Worm (Caenorhabditis elegans) whole organism, L4 larva: ENCODE results near the gene ttn-1.

Experiments used
- D1046.2 ChIP-seq: fragments of 200-800 bp; sonication (Bioruptor generic); IDR thresholded peaks from 2 replicates; pipeline ENCODE4 v1.3.6; 2022; ENCODE audit warnings: missing genetic modification characterization, missing compliant biosample characterization
- F26F4.8 ChIP-seq: fragments of 200-800 bp; sonication (Bioruptor generic); conservative IDR thresholded peaks from 2 replicates; pipeline ENCODE4 v1.3.6; 2022; ENCODE audit warnings: missing genetic modification characterization, missing compliant biosample characterization
- F37D6.2 ChIP-seq: sonication (generic microtip); optimal IDR thresholded peaks from 2 replicates; lab custom pipeline; 2016; ENCODE audit warnings: mild to moderate bottlenecking, missing genetic modification characterization, missing compliant biosample characterization
- F44E2.7 ChIP-seq: fragments of 200-800 bp; sonication (Bioruptor generic); IDR thresholded peaks from 2 replicates; pipeline ENCODE4 v2.1.2; 2022; ENCODE audit warnings: missing genetic modification characterization, missing compliant biosample characterization
- Y75B8A.6 ChIP-seq: fragments of 200-800 bp; sonication (Bioruptor generic); IDR thresholded peaks from 2 replicates; pipeline ENCODE4 v1.3.6; 2022; ENCODE audit warnings: missing genetic modification reagents, missing genetic modification characterization, missing compliant biosample characterization
- aha-1 ChIP-seq: fragments of 150-350 bp; peaks from one replicate; lab custom pipeline; 2014; ENCODE audit warnings: missing biosample characterization, missing genetic modification characterization
- aly-2 ChIP-seq: sonication (generic microtip); optimal IDR thresholded peaks from 2 replicates; lab custom pipeline; 2018; ENCODE audit warnings: missing biosample characterization, missing genetic modification characterization
- arid-1 ChIP-seq: fragments of 200-800 bp; sonication (Bioruptor generic); conservative IDR thresholded peaks from 2 replicates; pipeline ENCODE4 v1.3.6; 2022; ENCODE audit warnings: missing genetic modification reagents, missing genetic modification characterization, missing compliant biosample characterization
- attf-4 ChIP-seq: sonication (generic microtip); optimal IDR thresholded peaks from 3 replicates; lab custom pipeline; 2017; ENCODE audit warnings: missing biosample characterization, missing genetic modification characterization
- ceh-20 ChIP-seq: fragments of 200-800 bp; sonication (Bioruptor generic); IDR thresholded peaks from 2 replicates; pipeline ENCODE4 v1.3.6; 2022; ENCODE audit warnings: missing genetic modification reagents, missing genetic modification characterization, missing compliant biosample characterization
- ceh-32 ChIP-seq: sonication (generic microtip); optimal IDR thresholded peaks from 2 replicates; lab custom pipeline; 2016; ENCODE audit warnings: mild to moderate bottlenecking, missing genetic modification characterization, missing compliant biosample characterization; ENCODE audit not compliant: poor library complexity
- cey-2 ChIP-seq: sonication (generic microtip); optimal IDR thresholded peaks from 3 replicates; lab custom pipeline; 2017; ENCODE audit warnings: missing genetic modification characterization, mild to moderate bottlenecking, missing compliant biosample characterization, antibody characterized with exemption, borderline replicate concordance; ENCODE audit not compliant: insufficient read depth
- ctbp-1 ChIP-seq: fragments of 200-800 bp; sonication (Bioruptor generic); IDR thresholded peaks from 2 replicates; pipeline ENCODE4 v1.3.6; 2022; ENCODE audit warnings: missing genetic modification reagents, missing genetic modification characterization, missing compliant biosample characterization
- daf-19 ChIP-seq: fragments of 200-800 bp; sonication (Bioruptor generic); conservative IDR thresholded peaks from 2 replicates; pipeline ENCODE4 v1.3.6; 2022; ENCODE audit warnings: missing genetic modification characterization, missing compliant biosample characterization
- daf-8 ChIP-seq: fragments of 200-800 bp; sonication (Bioruptor generic); IDR thresholded peaks from 2 replicates; pipeline ENCODE4 v1.3.6; 2022; ENCODE audit warnings: missing genetic modification characterization, missing compliant biosample characterization
- dmd-8 ChIP-seq: fragments of 200-800 bp; sonication (Bioruptor generic); IDR thresholded peaks from 2 replicates; pipeline ENCODE4 v1.3.6; 2022; ENCODE audit warnings: missing genetic modification characterization, missing compliant biosample characterization
- dmd-9 ChIP-seq: fragments of 200-800 bp; sonication (Bioruptor generic); IDR thresholded peaks from 2 replicates; pipeline ENCODE4 v1.3.6; 2022; ENCODE audit warnings: missing genetic modification reagents, missing genetic modification characterization, missing compliant biosample characterization
- dpl-1 ChIP-seq: fragments of 150-350 bp; optimal IDR thresholded peaks from 2 replicates; lab custom pipeline; 2014; ENCODE audit warnings: missing biosample characterization, missing genetic modification reagents, missing genetic modification characterization
- duxl-1 ChIP-seq: sonication (generic microtip); optimal IDR thresholded peaks from 2 replicates; lab custom pipeline; 2016; ENCODE audit warnings: mild to moderate bottlenecking, missing genetic modification characterization, moderate library complexity, missing compliant biosample characterization; ENCODE audit not compliant: poor library complexity
- dve-1 ChIP-seq: sonication (generic microtip); optimal IDR thresholded peaks from 2 replicates; lab custom pipeline; 2017; ENCODE audit warnings: antibody characterized with exemption, mild to moderate bottlenecking, missing genetic modification characterization, missing compliant biosample characterization; ENCODE audit not compliant: insufficient read depth
- egl-27 ChIP-seq: sonication (generic microtip); optimal IDR thresholded peaks from 3 replicates; lab custom pipeline; 2017; ENCODE audit warnings: missing biosample characterization, missing genetic modification reagents, missing genetic modification characterization
- fkh-10 ChIP-seq: fragments of 150-350 bp; optimal IDR thresholded peaks from 2 replicates; lab custom pipeline; 2014; ENCODE audit warnings: missing biosample characterization, missing genetic modification reagents, missing genetic modification characterization
- fos-1 ChIP-seq: fragments of 150-350 bp; optimal IDR thresholded peaks from 2 replicates; lab custom pipeline; 2014; ENCODE audit warnings: missing biosample characterization, missing genetic modification characterization
- hlh-30 ChIP-seq: sonication (generic microtip); optimal IDR thresholded peaks from 2 replicates; lab custom pipeline; 2017; ENCODE audit warnings: antibody characterized with exemption, mild to moderate bottlenecking, missing genetic modification characterization, missing compliant biosample characterization; ENCODE audit not compliant: insufficient read depth
- hmg-1.1 ChIP-seq: fragments of 200-800 bp; sonication (Bioruptor generic); IDR thresholded peaks from 2 replicates; pipeline ENCODE4 v1.3.6; 2022; ENCODE audit warnings: missing genetic modification reagents, missing genetic modification characterization, missing compliant biosample characterization
- jun-1 ChIP-seq: fragments of 150-350 bp; optimal IDR thresholded peaks from 2 replicates; lab custom pipeline; 2014; ENCODE audit warnings: missing biosample characterization, missing genetic modification reagents, missing genetic modification characterization
- lin-1 ChIP-seq: fragments of 200-800 bp; sonication (Bioruptor generic); IDR thresholded peaks from 2 replicates; pipeline ENCODE4 v1.3.6; 2022; ENCODE audit warnings: missing genetic modification reagents, missing genetic modification characterization, missing compliant biosample characterization
- lin-38 ChIP-seq: fragments of 200-800 bp; sonication (Bioruptor generic); IDR thresholded peaks from 2 replicates; pipeline ENCODE4 v1.3.6; 2022; ENCODE audit warnings: missing genetic modification reagents, missing genetic modification characterization, missing compliant biosample characterization
- lsy-2 ChIP-seq, 2 experiments: fragments of 150-350 bp in 1 of 2; sonication (generic microtip) in 1 of 2; optimal IDR thresholded peaks; 2 replicates each; lab custom pipeline; 2014 to 2017; ENCODE audit warnings: missing biosample characterization in 2 of 2, missing genetic modification characterization in 2 of 2
- madf-9 ChIP-seq: fragments of 200-800 bp; sonication (Bioruptor generic); conservative IDR thresholded peaks from 2 replicates; pipeline ENCODE4 v1.3.6; 2022; ENCODE audit warnings: missing genetic modification reagents, missing genetic modification characterization, missing compliant biosample characterization
- mes-2 ChIP-seq: sonication (generic microtip); optimal IDR thresholded peaks from 2 replicates; lab custom pipeline; 2016; ENCODE audit warnings: missing genotype, mild to moderate bottlenecking, missing genetic modification characterization, missing compliant biosample characterization; ENCODE audit not compliant: poor library complexity, severe bottlenecking
- mxl-3 ChIP-seq: fragments of 200-800 bp; sonication (Bioruptor generic); optimal IDR thresholded peaks from 2 replicates; lab custom pipeline; 2018; ENCODE audit warnings: mild to moderate bottlenecking, missing genetic modification characterization, missing compliant biosample characterization
- nhr-102 ChIP-seq: sonication (generic microtip); optimal IDR thresholded peaks from 2 replicates; lab custom pipeline; 2016; ENCODE audit warnings: mild to moderate bottlenecking, missing genetic modification characterization, moderate library complexity, missing compliant biosample characterization
- nhr-111 ChIP-seq: fragments of 200-800 bp; sonication (Bioruptor generic); optimal IDR thresholded peaks from 2 replicates; lab custom pipeline; 2018; ENCODE audit warnings: mild to moderate bottlenecking, missing genetic modification characterization, missing compliant biosample characterization
- nhr-25 ChIP-seq: sonication (generic microtip); optimal IDR thresholded peaks from 2 replicates; lab custom pipeline; 2017; ENCODE audit warnings: missing genetic modification characterization, mild to moderate bottlenecking, missing compliant biosample characterization, antibody characterized with exemption, moderate library complexity, borderline replicate concordance; ENCODE audit not compliant: insufficient read depth
- nhr-28 ChIP-seq: fragments of 150-350 bp; optimal IDR thresholded peaks from 2 replicates; lab custom pipeline; 2014; ENCODE audit warnings: missing biosample characterization, missing genetic modification characterization
- nhr-41 ChIP-seq: fragments of 200-800 bp; sonication (Bioruptor generic); IDR thresholded peaks from 2 replicates; pipeline ENCODE4 v1.3.6; 2022; ENCODE audit warnings: missing genetic modification reagents, missing genetic modification characterization, missing compliant biosample characterization
- nhr-42 ChIP-seq: fragments of 200-800 bp; sonication (Bioruptor generic); IDR thresholded peaks from 2 replicates; pipeline ENCODE4 v1.3.6; 2022; ENCODE audit warnings: missing genetic modification characterization, missing compliant biosample characterization
- nhr-6 ChIP-seq: fragments of 150-350 bp; optimal IDR thresholded peaks from 2 replicates; lab custom pipeline; 2014; ENCODE audit warnings: missing biosample characterization, missing genetic modification characterization
- nhr-76 ChIP-seq: fragments of 150-350 bp; optimal IDR thresholded peaks from 2 replicates; lab custom pipeline; 2014; ENCODE audit warnings: missing biosample characterization, missing genetic modification characterization
- nhr-77 ChIP-seq: fragments of 150-350 bp; optimal IDR thresholded peaks from 2 replicates; lab custom pipeline; 2014; ENCODE audit warnings: missing biosample characterization, missing genetic modification characterization
- sdz-12 ChIP-seq: fragments of 200-800 bp; sonication (Bioruptor generic); optimal IDR thresholded peaks from 2 replicates; lab custom pipeline; 2018; ENCODE audit warnings: mild to moderate bottlenecking, missing genetic modification characterization, missing compliant biosample characterization
- set-16 ChIP-seq: fragments of 200-800 bp; sonication (Bioruptor generic); IDR thresholded peaks from 2 replicates; pipeline ENCODE4 v1.3.6; 2022; ENCODE audit warnings: missing genetic modification reagents, missing genetic modification characterization, missing compliant biosample characterization
- skn-1 ChIP-seq: fragments of 150-350 bp; optimal IDR thresholded peaks from 2 replicates; lab custom pipeline; 2014; ENCODE audit warnings: missing biosample characterization, missing genetic modification characterization
- snpc-1.2 ChIP-seq: fragments of 200-800 bp; sonication (Bioruptor generic); IDR thresholded peaks from 2 replicates; pipeline ENCODE4 v1.3.6; 2022; ENCODE audit warnings: missing genetic modification reagents, missing genetic modification characterization, missing compliant biosample characterization
- spr-1 ChIP-seq: sonication (generic microtip); optimal IDR thresholded peaks from 2 replicates; lab custom pipeline; 2016; ENCODE audit warnings: mild to moderate bottlenecking, missing genetic modification characterization, missing compliant biosample characterization
- spr-3 ChIP-seq: fragments of 200-800 bp; sonication (Bioruptor generic); optimal IDR thresholded peaks from 2 replicates; lab custom pipeline; 2018; ENCODE audit warnings: mild to moderate bottlenecking, missing genetic modification characterization, missing compliant biosample characterization
- tag-97 ChIP-seq: fragments of 200-800 bp; sonication (Bioruptor generic); IDR thresholded peaks from 2 replicates; pipeline ENCODE4 v1.3.6; 2022; ENCODE audit warnings: missing genetic modification characterization, missing compliant biosample characterization
- zag-1 ChIP-seq: fragments of 150-350 bp; optimal IDR thresholded peaks from 2 replicates; lab custom pipeline; 2014; ENCODE audit warnings: missing biosample characterization, missing genetic modification characterization
- zfp-3 ChIP-seq: fragments of 200-800 bp; sonication (Bioruptor generic); conservative IDR thresholded peaks from 2 replicates; pipeline ENCODE4 v1.3.6; 2022; ENCODE audit warnings: missing genetic modification reagents, missing genetic modification characterization, missing compliant biosample characterization

The ttn-1 gene

ce11 chrV:6224984-6225617 lies 22.7 kb upstream of the ttn-1 start (continued):
- TF ChIP-seq dve-1 = peak; percentile 0
- TF ChIP-seq nhr-76 = no peak
- TF ChIP-seq F26F4.8 = no peak
- no peak for TF ChIP-seq dpl-1
- TF ChIP-seq nhr-111 (GFP tag; lab: Kevin White, UChicago) = no peak
- TF ChIP-seq madf-9 (GFP tag; lab: Robert Waterston, UW) = no peak
- no peak for TF ChIP-seq fkh-10 (GFP tag; lab: Kevin White, UChicago)
- no peak for TF ChIP-seq egl-27 (tag; lab: Kevin White, UChicago)
- no peak for TF ChIP-seq cey-2 (tag; lab: Kevin White, UChicago)
- TF ChIP-seq ctbp-1 = no peak; the same call in 1 of the 2 replicates
- no peak for TF ChIP-seq F37D6.2 (tag; lab: Kevin White, UChicago)
- peak in 1 of 2 experiments; percentile 36 for TF ChIP-seq lsy-2 (tag; optimal IDR thresholded peaks at IDR 0.05; lab: Kevin White, UChicago)
- no peak; the same call in 1 of the 2 replicates for TF ChIP-seq nhr-41
- no peak for TF ChIP-seq aly-2 (tag; lab: Kevin White, UChicago)
- no peak for TF ChIP-seq tag-97
- TF ChIP-seq F44E2.7 (GFP tag; lab: Robert Waterston, UW) = no peak
- TF ChIP-seq D1046.2 (GFP tag; lab: Robert Waterston, UW) = no peak
- no peak for TF ChIP-seq zag-1 (tag; lab: Kevin White, UChicago)
- TF ChIP-seq mxl-3 = no peak
- no peak for TF ChIP-seq jun-1 (tag; lab: Kevin White, UChicago)
- no peak for TF ChIP-seq spr-1 (tag; lab: Kevin White, UChicago)
- TF ChIP-seq daf-8 (GFP tag; lab: Robert Waterston, UW) = no peak
- no peak for TF ChIP-seq fos-1
- no peak for TF ChIP-seq hlh-30 (tag; lab: Kevin White, UChicago)
- TF ChIP-seq dmd-9 (GFP tag; lab: Robert Waterston, UW) = no peak
- peak; percentile 10; the same call in 1 of the 2 replicates for TF ChIP-seq Y75B8A.6
- TF ChIP-seq arid-1 = no peak
- TF ChIP-seq attf-4 (tag; lab: Kevin White, UChicago) = no peak
- TF ChIP-seq hmg-1.1 (GFP tag; lab: Robert Waterston, UW) = no peak
- TF ChIP-seq set-16 = no peak
- no peak for TF ChIP-seq zfp-3 (GFP tag; lab: Robert Waterston, UW)
- TF ChIP-seq nhr-6 (tag; lab: Kevin White, UChicago) = no peak
- TF ChIP-seq nhr-28 (tag; lab: Kevin White, UChicago) = no peak
- peak; percentile 94 for TF ChIP-seq aha-1 (tag; lab: Kevin White, UChicago)
- TF ChIP-seq daf-19 (GFP tag; lab: Robert Waterston, UW) = no peak
- no peak for TF ChIP-seq snpc-1.2 (GFP tag; lab: Robert Waterston, UW)
- TF ChIP-seq ceh-20 (GFP tag; lab: Robert Waterston, UW) = no peak
- no peak for TF ChIP-seq skn-1
- TF ChIP-seq dmd-8 = no peak
- no peak for TF ChIP-seq nhr-102 (tag; lab: Kevin White, UChicago)
- peak; percentile 34 for TF ChIP-seq nhr-77 (tag; lab: Kevin White, UChicago)
- TF ChIP-seq lin-38 (GFP tag; lab: Robert Waterston, UW) = no peak
- TF ChIP-seq sdz-12 (GFP tag; lab: Kevin White, UChicago) = no peak
- TF ChIP-seq mes-2 = peak; percentile 52
- no peak for TF ChIP-seq ceh-32
- no peak for TF ChIP-seq lin-1
- 0 out of 2 replicates have a peak, but pooled peaks have one; percentile 4 for TF ChIP-seq nhr-42 (GFP tag; lab: Robert Waterston, UW)
- peak; percentile 37 for TF ChIP-seq duxl-1 (tag; lab: Kevin White, UChicago)
- peak; percentile 29 for TF ChIP-seq spr-3
- no peak for TF ChIP-seq nhr-25 (tag; lab: Kevin White, UChicago)
